Worm (Caenorhabditis elegans) whole organism, L3 larva: ENCODE results near the gene srt-7.

Experiments used
- ama-1 ChIP-seq: fragments of 150-350 bp; optimal IDR thresholded peaks from 2 replicates; lab custom pipeline; 2018
- elt-3 ChIP-seq, 3 experiments: fragments of 150-350 bp in 1 of 3; sonication (generic microtip) in 2 of 3; optimal IDR thresholded peaks; 2 replicates in 2 of 3; 4 replicates in 1 of 3; lab custom pipeline; 2014 to 2017; ENCODE audit warnings: missing biosample characterization in 3 of 3, missing genetic modification characterization in 3 of 3
- fkh-10 ChIP-seq: sonication (generic microtip); optimal IDR thresholded peaks from 2 replicates; lab custom pipeline; 2017; ENCODE audit warnings: missing biosample characterization, missing genetic modification reagents, missing genetic modification characterization
- fos-1 ChIP-seq: fragments of 150-350 bp; optimal IDR thresholded peaks from 2 replicates; lab custom pipeline; 2014; ENCODE audit warnings: missing biosample characterization, missing genetic modification characterization
- nhr-12 ChIP-seq: fragments of 150-350 bp; optimal IDR thresholded peaks from 2 replicates; lab custom pipeline; 2014; ENCODE audit warnings: missing biosample characterization, missing genetic modification characterization
- nhr-28 ChIP-seq: fragments of 150-350 bp; optimal IDR thresholded peaks from 2 replicates; lab custom pipeline; 2014; ENCODE audit warnings: missing biosample characterization, missing genetic modification characterization
- skn-1 ChIP-seq: fragments of 150-350 bp; optimal IDR thresholded peaks from 2 replicates; lab custom pipeline; 2014; ENCODE audit warnings: missing biosample characterization, missing genetic modification characterization
- unc-62 ChIP-seq: fragments of 150-350 bp; sonication (generic microtip); optimal IDR thresholded peaks from 4 replicates; lab custom pipeline; 2014; ENCODE audit warnings: missing biosample characterization, missing genetic modification reagents, missing genetic modification characterization
- ztf-11 ChIP-seq: fragments of 150-350 bp; optimal IDR thresholded peaks from 2 replicates; lab custom pipeline; 2014; ENCODE audit warnings: missing biosample characterization, missing genetic modification characterization

ce11 chrV:3054254-3054653 lies 27.3 kb upstream of the srt-7 start, which contains the start of gene C50H11.8:
- TF ChIP-seq elt-3 (tag; optimal IDR thresholded peaks at IDR 0.05; lab: Kevin White, UChicago) = no peak
- no peak for TF ChIP-seq nhr-12 (tag; lab: Kevin White, UChicago)
- no peak for TF ChIP-seq skn-1 (tag; lab: Kevin White, UChicago)
- TF ChIP-seq nhr-28 (tag; lab: Kevin White, UChicago) = no peak
- no peak for TF ChIP-seq ama-1 (lab: Kevin White, UChicago)
- TF ChIP-seq fkh-10 (GFP tag; lab: Kevin White, UChicago) = no peak
- no peak for TF ChIP-seq unc-62 (GFP tag; lab: Kevin White, UChicago)
- TF ChIP-seq ztf-11 (tag; lab: Kevin White, UChicago) = no peak
- TF ChIP-seq fos-1 = no peak
